Comparison of ENCODE assay signal across 1 fruit fly cellular context in the genomic region with DNA sequence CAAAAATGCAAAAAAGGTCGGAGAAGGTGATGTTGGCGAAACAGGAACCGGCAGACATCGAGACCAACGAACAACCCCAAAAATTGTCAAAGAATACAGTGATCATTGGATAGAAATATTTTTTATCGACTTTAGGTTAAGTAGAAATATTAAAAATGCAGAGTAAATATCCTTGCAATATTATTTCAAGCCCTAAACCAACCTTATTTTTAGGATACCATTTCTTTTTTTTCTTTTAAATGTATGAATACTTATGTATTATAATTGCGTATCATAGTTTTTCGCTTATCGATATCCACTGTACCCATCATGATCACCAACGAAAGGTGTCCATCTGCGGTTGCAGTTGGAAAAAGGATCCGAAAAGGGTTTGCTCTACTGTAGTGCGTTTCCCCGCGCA.
TF ChIP-seq lines count a peak whose summit lies in the region.

No protein-coding gene starts in this region.

TF ChIP-seq in whole organism, embryonic, 481 proteins besides CTCF, POLR2A, EP300 and RAD21 (continued from another document):
- TF ChIP-seq trem (tag; optimal IDR thresholded peaks at IDR 0.05; lab: Kevin White, UChicago) (no peak), Antp (GFP tag; optimal IDR thresholded peaks at IDR 0.05; lab: Kevin White, UChicago) (no peak), CG15696 (tag; optimal IDR thresholded peaks at IDR 0.05; lab: Kevin White, UChicago) (peak; percentile 56), fd102C (GFP tag; optimal IDR thresholded peaks at IDR 0.05; lab: Kevin White, UChicago) (no peak), CG10267 (tag; optimal IDR thresholded peaks at IDR 0.05; lab: Kevin White, UChicago) (peak; percentile 13), ab (GFP tag; optimal IDR thresholded peaks at IDR 0.05; lab: Kevin White, UChicago) (no peak), CG9817 (tag; optimal IDR thresholded peaks at IDR 0.05; lab: Kevin White, UChicago) (no peak), lola (GFP tag; optimal IDR thresholded peaks at IDR 0.05; lab: Kevin White, UChicago) (peak in 1 of 3 experiments; percentile 35), tap (tag; optimal IDR thresholded peaks at IDR 0.05; lab: Kevin White, UChicago) (no peak), bcd (GFP tag; optimal IDR thresholded peaks at IDR 0.05; lab: Kevin White, UChicago) (no peak), CG12744 (GFP tag; optimal IDR thresholded peaks at IDR 0.05; lab: Kevin White, UChicago) (no peak), CG9727 (GFP tag; optimal IDR thresholded peaks at IDR 0.05; lab: Kevin White, UChicago) (peak; percentile 13), gem (tag; optimal IDR thresholded peaks at IDR 0.05; lab: Kevin White, UChicago) (peak; percentile 27), CG33557 (GFP tag; optimal IDR thresholded peaks at IDR 0.05; lab: Kevin White, UChicago) (peak; percentile 2), lilli (GFP tag; optimal IDR thresholded peaks at IDR 0.05; lab: Kevin White, UChicago) (no peak), phol (tag; optimal IDR thresholded peaks at IDR 0.05; lab: Kevin White, UChicago) (peak; percentile 4), CG12391 (tag; optimal IDR thresholded peaks at IDR 0.05; lab: Kevin White, UChicago) (peak; percentile 15), CG4854 (GFP tag; optimal IDR thresholded peaks at IDR 0.05; lab: Kevin White, UChicago) (no peak), CG10979 (tag; optimal IDR thresholded peaks at IDR 0.05; lab: Kevin White, UChicago) (peak; percentile 27), CG17385 (GFP tag; optimal IDR thresholded peaks at IDR 0.05; lab: Kevin White, UChicago) (no peak), Rx (GFP tag; IDR thresholded peaks at IDR 0.05; lab: Robert Waterston, UW) (no peak), sens (GFP tag; lab: Kevin White, UChicago) (peak; percentile 25), CG14050 (GFP tag; IDR thresholded peaks at IDR 0.05; lab: Robert Waterston, UW) (no peak), Kr (GFP tag; optimal IDR thresholded peaks at IDR 0.05; lab: Kevin White, UChicago) (peak; percentile 2), CG11456 (GFP tag; IDR thresholded peaks at IDR 0.05; lab: Robert Waterston, UW) (no peak), luna (GFP tag; optimal IDR thresholded peaks at IDR 0.05; lab: Kevin White, UChicago) (no peak), CG2712 (tag; optimal IDR thresholded peaks at IDR 0.05; lab: Kevin White, UChicago) (peak; percentile 18), btn (GFP tag; optimal IDR thresholded peaks at IDR 0.05; lab: Kevin White, UChicago) (no peak), Usf (GFP tag; optimal IDR thresholded peaks at IDR 0.05; lab: Kevin White, UChicago) (no peak), pros (GFP tag; optimal IDR thresholded peaks at IDR 0.05; lab: Kevin White, UChicago) (peak; percentile 50), dmrt11E (tag; optimal IDR thresholded peaks at IDR 0.05; lab: Kevin White, UChicago) (peak; percentile 49), CG34422 (GFP tag; IDR thresholded peaks at IDR 0.05; lab: Robert Waterston, UW) (no peak), ems (GFP tag; optimal IDR thresholded peaks at IDR 0.05; lab: Kevin White, UChicago) (no peak), usp (GFP tag; optimal IDR thresholded peaks at IDR 0.05; lab: Kevin White, UChicago) (no peak), nmo (GFP tag; optimal IDR thresholded peaks at IDR 0.05; lab: Kevin White, UChicago) (no peak), CG10462 (GFP tag; optimal IDR thresholded peaks at IDR 0.05; lab: Kevin White, UChicago) (no peak), CG1792 (GFP tag; optimal IDR thresholded peaks at IDR 0.05; lab: Kevin White, UChicago) (no peak), CG14710 (tag; optimal IDR thresholded peaks at IDR 0.05; lab: Kevin White, UChicago) (peak; percentile 15), CG18262 (tag; optimal IDR thresholded peaks at IDR 0.05; lab: Kevin White, UChicago) (peak; percentile 32)
